Fruit fly (Drosophila melanogaster): Measurements from ENCODE around the gene CG4198.

- no peak for TF ChIP-seq usp (GFP tag; optimal IDR thresholded peaks at IDR 0.05)
- no peak for TF ChIP-seq Hnf4 (GFP tag; optimal IDR thresholded peaks at IDR 0.05)
- no peak for TF ChIP-seq OdsH (GFP tag; optimal IDR thresholded peaks at IDR 0.05)
- TF ChIP-seq Abd-B (GFP tag; optimal IDR thresholded peaks at IDR 0.05), result no peak
- no peak for TF ChIP-seq foxo (GFP tag; optimal IDR thresholded peaks at IDR 0.05)
Observed at dm6 chrX:5357035-5357434, 44.0 kb downstream of the CG4198 start.
